Comparison of ENCODE assay signal across 5 fruit fly cellular contexts in genomic region chr3L:14410892-14411291, dm6.
TF ChIP-seq lines count a peak whose summit lies in the region.

No protein-coding gene starts in this region.

- TF ChIP-seq CTCF in whole organism, embryonic (GFP tag; optimal IDR thresholded peaks at IDR 0.05; lab: Kevin White, UChicago), result no peak

TF ChIP-seq in whole organism, adult, 20 proteins besides CTCF, POLR2A, EP300 and RAD21 (continues in another document):
- TF ChIP-seq ovo (GFP tag; optimal IDR thresholded peaks at IDR 0.05; lab: Kevin White, UChicago), result peak; percentile 9
- no peak for TF ChIP-seq Hr96 (GFP tag; optimal IDR thresholded peaks at IDR 0.05; lab: Kevin White, UChicago)
- TF ChIP-seq cnc (optimal IDR thresholded peaks at IDR 0.05; lab: Kevin White, UChicago), result no peak
- no peak for TF ChIP-seq Mnt (GFP tag; optimal IDR thresholded peaks at IDR 0.05; lab: Kevin White, UChicago)
- peak; percentile 19 for TF ChIP-seq CG14711 (tag; optimal IDR thresholded peaks at IDR 0.05; lab: Kevin White, UChicago)
- TF ChIP-seq bab1 (GFP tag; optimal IDR thresholded peaks at IDR 0.05; lab: Kevin White, UChicago), result peak; percentile 45
- no peak for TF ChIP-seq CG1620 (GFP tag; optimal IDR thresholded peaks at IDR 0.05; lab: Kevin White, UChicago)
- peak; percentile 20 for TF ChIP-seq CG33017 (tag; optimal IDR thresholded peaks at IDR 0.05; lab: Kevin White, UChicago)
- TF ChIP-seq CG5204 (GFP tag; optimal IDR thresholded peaks at IDR 0.05; lab: Kevin White, UChicago), result no peak
- no peak for TF ChIP-seq kay (GFP tag; lab: Kevin White, UChicago; ENCODE audit: borderline replicate concordance)
- no peak for TF ChIP-seq pad (GFP tag; optimal IDR thresholded peaks at IDR 0.05; lab: Kevin White, UChicago)
- TF ChIP-seq Crg-1 (GFP tag; optimal IDR thresholded peaks at IDR 0.05; lab: Kevin White, UChicago), result no peak
- no peak for TF ChIP-seq CG7045 (GFP tag; optimal IDR thresholded peaks at IDR 0.05; lab: Kevin White, UChicago)
- no peak for TF ChIP-seq CG12768 (GFP tag; optimal IDR thresholded peaks at IDR 0.05; lab: Kevin White, UChicago)
- no peak for TF ChIP-seq Clk (GFP tag; optimal IDR thresholded peaks at IDR 0.05; lab: Kevin White, UChicago)
- no peak for TF ChIP-seq cic (GFP tag; optimal IDR thresholded peaks at IDR 0.05; lab: Kevin White, UChicago)
- TF ChIP-seq CG7101 (tag; optimal IDR thresholded peaks at IDR 0.05; lab: Kevin White, UChicago), result peak; percentile 16
- no peak for TF ChIP-seq toe (GFP tag; optimal IDR thresholded peaks at IDR 0.05; lab: Kevin White, UChicago)
- TF ChIP-seq tj (GFP tag; optimal IDR thresholded peaks at IDR 0.05; lab: Kevin White, UChicago), result no peak

TF ChIP-seq in whole organism, embryonic, 481 proteins besides CTCF, POLR2A, EP300 and RAD21 (continues in another document):
- peak; percentile 47 for TF ChIP-seq CG18262 (tag; optimal IDR thresholded peaks at IDR 0.05; lab: Kevin White, UChicago)
- peak; percentile 7 for TF ChIP-seq CG8281 (tag; optimal IDR thresholded peaks at IDR 0.05; lab: Kevin White, UChicago)
- no peak for TF ChIP-seq Doc2 (GFP tag; IDR thresholded peaks at IDR 0.05; lab: Robert Waterston, UW)
- no peak for TF ChIP-seq Dip3 (GFP tag; optimal IDR thresholded peaks at IDR 0.05; lab: Kevin White, UChicago)
- TF ChIP-seq BtbVII (GFP tag; optimal IDR thresholded peaks at IDR 0.05; lab: Kevin White, UChicago), result no peak
- peak; percentile 71 for TF ChIP-seq dmrt11E (tag; optimal IDR thresholded peaks at IDR 0.05; lab: Kevin White, UChicago)
- TF ChIP-seq lola (GFP tag; optimal IDR thresholded peaks at IDR 0.05; lab: Kevin White, UChicago), result peak in 1 of 3 experiments; percentile 21
- no peak for TF ChIP-seq CG15514 (GFP tag; optimal IDR thresholded peaks at IDR 0.05; lab: Kevin White, UChicago)
- no peak for TF ChIP-seq mirr (GFP tag; optimal IDR thresholded peaks at IDR 0.05; lab: Kevin White, UChicago)
- no peak for TF ChIP-seq pan (optimal IDR thresholded peaks at IDR 0.05; lab: Kevin White, UChicago)
- peak in 1 of 2 experiments; percentile 64 for TF ChIP-seq pan (GFP tag; optimal IDR thresholded peaks at IDR 0.05 in 1 of 2, IDR thresholded peaks at IDR 0.05 in 1 of 2)
- TF ChIP-seq grau (tag; optimal IDR thresholded peaks at IDR 0.05; lab: Kevin White, UChicago), result peak; percentile 35
- TF ChIP-seq Rfx (GFP tag; IDR thresholded peaks at IDR 0.05; lab: Robert Waterston, UW), result peak; percentile 50
- TF ChIP-seq psq (GFP tag; optimal IDR thresholded peaks at IDR 0.05; lab: Kevin White, UChicago), result no peak
- peak; percentile 5 for TF ChIP-seq Mad (GFP tag; optimal IDR thresholded peaks at IDR 0.05; lab: Kevin White, UChicago)
- TF ChIP-seq Rx (GFP tag; IDR thresholded peaks at IDR 0.05; lab: Robert Waterston, UW), result peak; percentile 19; the same call in 1 of the 2 replicates
- no peak for TF ChIP-seq twi (tag; optimal IDR thresholded peaks at IDR 0.05; lab: Kevin White, UChicago)
- TF ChIP-seq pum (GFP tag; optimal IDR thresholded peaks at IDR 0.05; lab: Kevin White, UChicago), result no peak
- TF ChIP-seq NFAT (GFP tag; IDR thresholded peaks at IDR 0.05; lab: Robert Waterston, UW), result no peak

TF ChIP-seq in whole organism, prepupa, 60 proteins besides CTCF, POLR2A, EP300 and RAD21 (continues in another document):
- TF ChIP-seq CG6854 (GFP tag; optimal IDR thresholded peaks at IDR 0.05; lab: Kevin White, UChicago), result peak; percentile 29
- peak; percentile 63; the same call in 2 of the 3 replicates for TF ChIP-seq CG6163 (GFP tag; IDR thresholded peaks at IDR 0.05; lab: Robert Waterston, UW)
- no peak for TF ChIP-seq CG6808 (GFP tag; optimal IDR thresholded peaks at IDR 0.05; lab: Kevin White, UChicago)
- peak; percentile 11 for TF ChIP-seq Hr39 (GFP tag; optimal IDR thresholded peaks at IDR 0.05; lab: Kevin White, UChicago)
- TF ChIP-seq CG34406 (GFP tag; optimal IDR thresholded peaks at IDR 0.05; lab: Kevin White, UChicago), result peak; percentile 49
- TF ChIP-seq ss (GFP tag; optimal IDR thresholded peaks at IDR 0.05; lab: Kevin White, UChicago), result peak in 1 of 2 experiments; percentile 34
- TF ChIP-seq CG3919 (GFP tag; optimal IDR thresholded peaks at IDR 0.05; lab: Kevin White, UChicago), result no peak
- TF ChIP-seq CG3032 (tag; optimal IDR thresholded peaks at IDR 0.05; lab: Kevin White, UChicago), result peak; percentile 57
- peak; percentile 38 for TF ChIP-seq acj6 (GFP tag; optimal IDR thresholded peaks at IDR 0.05; lab: Kevin White, UChicago)
- TF ChIP-seq CG7368 (GFP tag; optimal IDR thresholded peaks at IDR 0.05; lab: Kevin White, UChicago), result no peak
- TF ChIP-seq cyc (GFP tag; optimal IDR thresholded peaks at IDR 0.05; lab: Kevin White, UChicago), result no peak
- TF ChIP-seq CG11294 (GFP tag; IDR thresholded peaks at IDR 0.05; lab: Robert Waterston, UW), result no peak
- peak; percentile 29 for TF ChIP-seq pdm3 (GFP tag; optimal IDR thresholded peaks at IDR 0.05; lab: Kevin White, UChicago)
- peak; percentile 78 for TF ChIP-seq Eip78C (GFP tag; lab: Kevin White, UChicago)
- peak; percentile 10 for TF ChIP-seq Eip75B (GFP tag; optimal IDR thresholded peaks at IDR 0.05; lab: Kevin White, UChicago)
- no peak for TF ChIP-seq net (GFP tag; optimal IDR thresholded peaks at IDR 0.05; lab: Kevin White, UChicago)
- peak; percentile 12 for TF ChIP-seq CG4318 (GFP tag; optimal IDR thresholded peaks at IDR 0.05; lab: Kevin White, UChicago)
- TF ChIP-seq Hr4 (GFP tag; optimal IDR thresholded peaks at IDR 0.05; lab: Kevin White, UChicago), result peak; percentile 33
- peak; percentile 6 for TF ChIP-seq Sox14 (GFP tag; optimal IDR thresholded peaks at IDR 0.05; lab: Kevin White, UChicago)
- TF ChIP-seq svp (GFP tag; lab: Kevin White, UChicago), result peak; percentile 69

TF ChIP-seq in whole organism, pupa, 21 proteins besides CTCF, POLR2A, EP300 and RAD21:
- TF ChIP-seq Pif1B (GFP tag; optimal IDR thresholded peaks at IDR 0.05; lab: Kevin White, UChicago) (peak; percentile 73), CG8301 (tag; optimal IDR thresholded peaks at IDR 0.05; lab: Kevin White, UChicago) (peak; percentile 34), Snoo (tag; optimal IDR thresholded peaks at IDR 0.05; lab: Kevin White, UChicago) (peak; percentile 37), CG17806 (tag; optimal IDR thresholded peaks at IDR 0.05; lab: Kevin White, UChicago) (peak; percentile 53), CG12605 (GFP tag; IDR thresholded peaks at IDR 0.05; lab: Robert Waterston, UW) (peak; percentile 28; the same call in 1 of the 2 replicates), CG34367 (tag; optimal IDR thresholded peaks at IDR 0.05; lab: Kevin White, UChicago) (peak; percentile 48), EcR (GFP tag; optimal IDR thresholded peaks at IDR 0.05; lab: Kevin White, UChicago) (no peak), CG14655 (GFP tag; optimal IDR thresholded peaks at IDR 0.05; lab: Kevin White, UChicago) (peak; percentile 56), CG13204 (GFP tag; optimal IDR thresholded peaks at IDR 0.05; lab: Kevin White, UChicago) (no peak), D1 (tag; optimal IDR thresholded peaks at IDR 0.05; lab: Kevin White, UChicago) (peak; percentile 55), CG4496 (GFP tag; IDR thresholded peaks at IDR 0.05; lab: Robert Waterston, UW) (peak; percentile 75), CG8159 (tag; optimal IDR thresholded peaks at IDR 0.05; lab: Kevin White, UChicago) (peak; percentile 53), CG10348 (GFP tag; IDR thresholded peaks at IDR 0.05; lab: Robert Waterston, UW) (no peak), rn (GFP tag; IDR thresholded peaks at IDR 0.05; lab: Robert Waterston, UW) (no peak), CG9948 (tag; optimal IDR thresholded peaks at IDR 0.05; lab: Kevin White, UChicago) (peak; percentile 47), Ets98B (GFP tag; IDR thresholded peaks at IDR 0.05; lab: Robert Waterston, UW) (peak; percentile 56), fd96Ca (GFP tag; IDR thresholded peaks at IDR 0.05; lab: Robert Waterston, UW) (no peak; the same call in 2 of the 3 replicates), CG32121 (GFP tag; IDR thresholded peaks at IDR 0.05; lab: Robert Waterston, UW) (no peak), Pif1A (GFP tag; optimal IDR thresholded peaks at IDR 0.05; lab: Kevin White, UChicago) (peak; percentile 63), gl (tag; optimal IDR thresholded peaks at IDR 0.05; lab: Kevin White, UChicago) (no peak), CG15710 (tag; optimal IDR thresholded peaks at IDR 0.05; lab: Kevin White, UChicago) (peak; percentile 49)

TF ChIP-seq in whole organism, wandering third instar larva, 38 proteins besides CTCF, POLR2A, EP300 and RAD21:
- no peak for TF ChIP-seq CG32264 (GFP tag; optimal IDR thresholded peaks at IDR 0.05; lab: Kevin White, UChicago)
- no peak for TF ChIP-seq brk (GFP tag; optimal IDR thresholded peaks at IDR 0.05; lab: Kevin White, UChicago)
- peak; percentile 18 for TF ChIP-seq sage (GFP tag; optimal IDR thresholded peaks at IDR 0.05; lab: Kevin White, UChicago)
- TF ChIP-seq Rel (GFP tag; optimal IDR thresholded peaks at IDR 0.05; lab: Kevin White, UChicago), result no peak
- no peak for TF ChIP-seq Rel (tag; optimal IDR thresholded peaks at IDR 0.05; lab: Kevin White, UChicago)
- TF ChIP-seq Hr83 (GFP tag; optimal IDR thresholded peaks at IDR 0.05; lab: Kevin White, UChicago; ENCODE audit: poor library complexity, severe bottlenecking), result no peak
- TF ChIP-seq CG9705 (GFP tag; optimal IDR thresholded peaks at IDR 0.05; lab: Kevin White, UChicago), result peak; percentile 6
- peak; percentile 4 for TF ChIP-seq h (GFP tag; optimal IDR thresholded peaks at IDR 0.05; lab: Kevin White, UChicago)
- TF ChIP-seq N (GFP tag; optimal IDR thresholded peaks at IDR 0.05; lab: Kevin White, UChicago), result no peak
- peak; percentile 43 for TF ChIP-seq Sp1 (GFP tag; optimal IDR thresholded peaks at IDR 0.05; lab: Kevin White, UChicago)
- TF ChIP-seq dmrt93B (GFP tag; optimal IDR thresholded peaks at IDR 0.05; lab: Kevin White, UChicago), result no peak
- no peak for TF ChIP-seq sv (GFP tag; optimal IDR thresholded peaks at IDR 0.05; lab: Kevin White, UChicago)
- TF ChIP-seq rgr (GFP tag; optimal IDR thresholded peaks at IDR 0.05; lab: Kevin White, UChicago), result peak; percentile 27
- TF ChIP-seq HLH106 (tag; optimal IDR thresholded peaks at IDR 0.05; lab: Kevin White, UChicago), result peak; percentile 65
- TF ChIP-seq foxo (GFP tag; optimal IDR thresholded peaks at IDR 0.05; lab: Kevin White, UChicago), result peak in 1 of 2 experiments; percentile 18
